Worm (Caenorhabditis elegans) whole organism, L1 larva: ENCODE results near the gene fust-1.

ENCODE experiments used
- C16A3.4 ChIP-seq: fragments of 150-350 bp; optimal IDR thresholded peaks from 2 replicates; lab custom pipeline; 2014; ENCODE audit warnings: missing biosample characterization, missing genetic modification characterization
- C34B4.2 ChIP-seq: sonication (generic microtip); optimal IDR thresholded peaks from 2 replicates; lab custom pipeline; 2017; ENCODE audit warnings: mild to moderate bottlenecking, missing genetic modification characterization, missing compliant biosample characterization
- aha-1 ChIP-seq: fragments of 150-350 bp; optimal IDR thresholded peaks from 2 replicates; lab custom pipeline; 2014; ENCODE audit warnings: missing biosample characterization, missing genetic modification characterization
- aly-2 ChIP-seq: fragments of 150-350 bp; optimal IDR thresholded peaks from 2 replicates; lab custom pipeline; 2014; ENCODE audit warnings: missing biosample characterization, missing genetic modification characterization
- blmp-1 ChIP-seq: fragments of 150-350 bp; optimal IDR thresholded peaks from 2 replicates; lab custom pipeline; 2014; ENCODE audit warnings: missing biosample characterization, missing genetic modification characterization
- ceh-8 ChIP-seq: fragments of 200-800 bp; sonication (Bioruptor generic); optimal IDR thresholded peaks from 2 replicates; lab custom pipeline; 2018; ENCODE audit warnings: mild to moderate bottlenecking, missing genetic modification characterization, moderate library complexity, missing compliant biosample characterization
- ceh-88 ChIP-seq: fragments of 200-800 bp; sonication (Bioruptor generic); IDR thresholded peaks from 2 replicates; pipeline ENCODE4 v1.3.6; 2022; ENCODE audit warnings: missing genetic modification characterization, missing compliant biosample characterization
- dpl-1 ChIP-seq, 3 experiments: fragments of 150-350 bp in 2 of 3; sonication (generic microtip) in 1 of 3; optimal IDR thresholded peaks; 2 replicates each; lab custom pipeline; 2014 to 2017; ENCODE audit warnings: missing biosample characterization in 3 of 3, missing genetic modification characterization in 3 of 3, missing genetic modification reagents in 3 of 3
- dsc-1 ChIP-seq: sonication (generic microtip); optimal IDR thresholded peaks from 2 replicates; lab custom pipeline; 2016; ENCODE audit warnings: mild to moderate bottlenecking, missing genetic modification characterization, missing compliant biosample characterization
- efl-3 ChIP-seq: fragments of 200-800 bp; sonication (Bioruptor generic); optimal IDR thresholded peaks from 2 replicates; lab custom pipeline; 2018; ENCODE audit warnings: mild to moderate bottlenecking, missing genetic modification characterization, missing compliant biosample characterization
- egl-13 ChIP-seq: sonication (generic microtip); optimal IDR thresholded peaks from 2 replicates; lab custom pipeline; 2016; ENCODE audit warnings: missing genotype, missing genetic modification reagents, missing genetic modification characterization, missing compliant biosample characterization
- elt-2 ChIP-seq: sonication (generic microtip); optimal IDR thresholded peaks from 2 replicates; lab custom pipeline; 2016; ENCODE audit warnings: missing genetic modification characterization, mild to moderate bottlenecking, inconsistent platforms, missing compliant biosample characterization, missing genetic modification reagents
- elt-3 ChIP-seq, 6 experiments: fragments of 150-350 bp in 1 of 6; sonication (generic microtip); optimal IDR thresholded peaks; 2 replicates each; lab custom pipeline; 2017 to 2018; ENCODE audit warnings: missing biosample characterization in 6 of 6, missing genetic modification characterization in 6 of 6, inconsistent platforms in 1 of 6
- ets-5 ChIP-seq: fragments of 200-800 bp; sonication (Bioruptor generic); IDR thresholded peaks from 2 replicates; pipeline ENCODE4 v1.3.6; 2022; ENCODE audit warnings: missing genetic modification characterization, missing compliant biosample characterization
- fkh-4 ChIP-seq: sonication (generic microtip); optimal IDR thresholded peaks from 2 replicates; lab custom pipeline; 2016; ENCODE audit warnings: missing compliant biosample characterization, missing genetic modification characterization, borderline replicate concordance
- fkh-8 ChIP-seq: sonication (generic microtip); optimal IDR thresholded peaks from 2 replicates; lab custom pipeline; 2016; ENCODE audit warnings: mild to moderate bottlenecking, missing genetic modification characterization, missing compliant biosample characterization
- fos-1 ChIP-seq: fragments of 150-350 bp; optimal IDR thresholded peaks from 2 replicates; lab custom pipeline; 2014; ENCODE audit warnings: missing biosample characterization, missing genetic modification characterization
- grh-1 ChIP-seq: fragments of 200-800 bp; sonication (Bioruptor generic); IDR thresholded peaks from 2 replicates; pipeline ENCODE4 v1.3.6; 2022; ENCODE audit warnings: missing genetic modification reagents, missing genetic modification characterization, missing compliant biosample characterization
- hlh-17 ChIP-seq: fragments of 200-800 bp; sonication (Bioruptor generic); optimal IDR thresholded peaks from 2 replicates; lab custom pipeline; 2018; ENCODE audit warnings: missing genetic modification characterization, mild to moderate bottlenecking, missing compliant biosample characterization, moderate library complexity, borderline replicate concordance
- hlh-4 ChIP-seq: sonication (generic microtip); optimal IDR thresholded peaks from 2 replicates; lab custom pipeline; 2016; ENCODE audit warnings: mild to moderate bottlenecking, missing genetic modification characterization, missing compliant biosample characterization
- hpl-2 ChIP-seq: fragments of 150-350 bp; optimal IDR thresholded peaks from 2 replicates; lab custom pipeline; 2014; ENCODE audit warnings: missing biosample characterization, missing genetic modification reagents, missing genetic modification characterization
- jun-1 ChIP-seq: fragments of 150-350 bp; optimal IDR thresholded peaks from 2 replicates; lab custom pipeline; 2014; ENCODE audit warnings: missing biosample characterization, missing genetic modification reagents, missing genetic modification characterization
- lin-13 ChIP-seq: fragments of 150-350 bp; optimal IDR thresholded peaks from 2 replicates; lab custom pipeline; 2014; ENCODE audit warnings: missing biosample characterization, missing genetic modification reagents, missing genetic modification characterization
- lir-3 ChIP-seq: sonication (generic microtip); optimal IDR thresholded peaks from 2 replicates; lab custom pipeline; 2016; ENCODE audit warnings: mild to moderate bottlenecking, missing genetic modification characterization, moderate library complexity, missing compliant biosample characterization; ENCODE audit not compliant: poor library complexity
- lsy-2 ChIP-seq, 2 experiments: fragments of 150-350 bp; optimal IDR thresholded peaks; 2 replicates each; lab custom pipeline; 2014; ENCODE audit warnings: missing biosample characterization in 2 of 2, missing genetic modification characterization in 2 of 2
- mab-9 ChIP-seq: fragments of 200-800 bp; sonication (Bioruptor generic); IDR thresholded peaks from 2 replicates; pipeline ENCODE4 v1.3.6; 2022; ENCODE audit warnings: missing genetic modification reagents, missing genetic modification characterization, missing compliant biosample characterization
- mdl-1 ChIP-seq, 2 experiments: fragments of 150-350 bp; optimal IDR thresholded peaks; 2 replicates each; lab custom pipeline; 2014 to 2017; ENCODE audit warnings: missing biosample characterization in 2 of 2, missing genetic modification characterization in 2 of 2, inconsistent platforms in 1 of 2
- mef-2 ChIP-seq: fragments of 150-350 bp; optimal IDR thresholded peaks from 2 replicates; lab custom pipeline; 2014; ENCODE audit warnings: missing biosample characterization, missing genetic modification characterization
- nhr-12 ChIP-seq: sonication (generic microtip); optimal IDR thresholded peaks from 2 replicates; lab custom pipeline; 2017; ENCODE audit warnings: missing biosample characterization, missing genetic modification characterization
- nhr-19 ChIP-seq: fragments of 200-800 bp; sonication (Bioruptor generic); conservative IDR thresholded peaks from 2 replicates; pipeline ENCODE4 v1.3.6; 2022; ENCODE audit warnings: missing genetic modification characterization, missing compliant biosample characterization
- nhr-237 ChIP-seq: fragments of 150-350 bp; optimal IDR thresholded peaks from 2 replicates; lab custom pipeline; 2014; ENCODE audit warnings: missing biosample characterization, missing genetic modification characterization
- nhr-47 ChIP-seq: sonication (generic microtip); optimal IDR thresholded peaks from 2 replicates; lab custom pipeline; 2016; ENCODE audit warnings: mild to moderate bottlenecking, missing genetic modification characterization, moderate library complexity, missing compliant biosample characterization
- nhr-85 ChIP-seq: sonication (generic microtip); peaks from one replicate; lab custom pipeline; 2016; ENCODE audit warnings: missing genetic modification characterization, inconsistent platforms, missing compliant biosample characterization
- nhr-90 ChIP-seq: sonication (generic microtip); optimal IDR thresholded peaks from 2 replicates; lab custom pipeline; 2016; ENCODE audit warnings: mild to moderate bottlenecking, missing genetic modification characterization, missing compliant biosample characterization; ENCODE audit not compliant: poor library complexity
- pqm-1 ChIP-seq: sonication (generic microtip); optimal IDR thresholded peaks from 3 replicates; lab custom pipeline; 2017; ENCODE audit warnings: missing biosample characterization, missing genetic modification characterization
- skn-1 ChIP-seq: fragments of 150-350 bp; optimal IDR thresholded peaks from 2 replicates; lab custom pipeline; 2014; ENCODE audit warnings: missing biosample characterization, missing genetic modification characterization
- snu-23 ChIP-seq: sonication (generic microtip); optimal IDR thresholded peaks from 2 replicates; lab custom pipeline; 2016; ENCODE audit warnings: missing genetic modification characterization, missing compliant biosample characterization
- swsn-7 ChIP-seq: sonication (generic microtip); optimal IDR thresholded peaks from 2 replicates; lab custom pipeline; 2016; ENCODE audit warnings: missing genetic modification characterization, missing compliant biosample characterization
- tbx-2 ChIP-seq: sonication (generic microtip); optimal IDR thresholded peaks from 2 replicates; lab custom pipeline; 2016; ENCODE audit warnings: missing genetic modification characterization, missing compliant biosample characterization
- tlp-1 ChIP-seq: fragments of 150-350 bp; optimal IDR thresholded peaks from 2 replicates; lab custom pipeline; 2014; ENCODE audit warnings: missing biosample characterization, missing genetic modification characterization
- unc-62 ChIP-seq: fragments of 150-350 bp; optimal IDR thresholded peaks from 2 replicates; lab custom pipeline; 2014; ENCODE audit warnings: missing biosample characterization, missing genetic modification reagents, missing genetic modification characterization
- unc-86 ChIP-seq: sonication (generic microtip); optimal IDR thresholded peaks from 2 replicates; lab custom pipeline; 2016; ENCODE audit warnings: missing genetic modification characterization, missing compliant biosample characterization
- vab-15 ChIP-seq: sonication (generic microtip); optimal IDR thresholded peaks from 2 replicates; lab custom pipeline; 2017; ENCODE audit warnings: missing genotype, mild to moderate bottlenecking, missing genetic modification characterization, missing compliant biosample characterization
- zag-1 ChIP-seq: fragments of 150-350 bp; optimal IDR thresholded peaks from 2 replicates; lab custom pipeline; 2014; ENCODE audit warnings: missing biosample characterization, missing genetic modification characterization
- zip-4 ChIP-seq: fragments of 200-800 bp; sonication (Bioruptor generic); optimal IDR thresholded peaks from 2 replicates; lab custom pipeline; 2018; ENCODE audit warnings: mild to moderate bottlenecking, missing genetic modification characterization, moderate library complexity, missing compliant biosample characterization
- ztf-4 ChIP-seq: fragments of 150-350 bp; optimal IDR thresholded peaks from 2 replicates; lab custom pipeline; 2014; ENCODE audit warnings: missing biosample characterization, missing genetic modification characterization

Gene fust-1

ce11 chrII:7151969-7152631, at the start of gene fust-1 (continued):
- no peak for TF ChIP-seq tlp-1 (tag; lab: Kevin White, UChicago)
- peak; percentile 81 for TF ChIP-seq ceh-88 (GFP tag; lab: Robert Waterston, UW)
- TF ChIP-seq unc-86, result peak; percentile 95
- TF ChIP-seq fkh-4 (tag; lab: Kevin White, UChicago), result peak; percentile 81
- peak; percentile 47 for TF ChIP-seq unc-62 (GFP tag; lab: Kevin White, UChicago)
- no peak for TF ChIP-seq ets-5
- TF ChIP-seq jun-1 (tag; lab: Kevin White, UChicago), result peak; percentile 96
- TF ChIP-seq skn-1 (tag; lab: Kevin White, UChicago), result peak; percentile 98
- peak; percentile 97 for TF ChIP-seq nhr-19
- TF ChIP-seq hlh-17, result no peak
- no peak for TF ChIP-seq nhr-12 (tag; lab: Kevin White, UChicago)
- peak; percentile 99 for TF ChIP-seq nhr-85
- no peak for TF ChIP-seq hlh-4 (tag; lab: Kevin White, UChicago)
- TF ChIP-seq lin-13, result peak; percentile 94
- TF ChIP-seq grh-1 (GFP tag; lab: Robert Waterston, UW), result peak; percentile 97
- TF ChIP-seq ceh-8 (GFP tag; lab: Kevin White, UChicago), result peak; percentile 95
- TF ChIP-seq nhr-90 (tag; lab: Kevin White, UChicago), result peak; percentile 97
- TF ChIP-seq hpl-2 (GFP tag; lab: Kevin White, UChicago), result peak; percentile 86
- peak; percentile 94 for TF ChIP-seq aly-2 (tag; lab: Kevin White, UChicago)
- TF ChIP-seq swsn-7 (tag; lab: Kevin White, UChicago), result peak; percentile 98
- peak; percentile 50 for TF ChIP-seq C34B4.2
- TF ChIP-seq fkh-8, result peak; percentile 94
- peak; percentile 41 for TF ChIP-seq zag-1 (tag; lab: Kevin White, UChicago)
- TF ChIP-seq fos-1 (tag; lab: Kevin White, UChicago), result peak; percentile 87
- TF ChIP-seq nhr-47 (tag; lab: Kevin White, UChicago), result peak; percentile 98
- peak; percentile 75 for TF ChIP-seq mef-2 (tag; lab: Kevin White, UChicago)
- peak; percentile 98 for TF ChIP-seq dsc-1
- peak; percentile 70 for TF ChIP-seq efl-3 (GFP tag; lab: Kevin White, UChicago)
- peak; percentile 86 to 91 (median 88) for TF ChIP-seq dpl-1 (GFP tag; optimal IDR thresholded peaks at IDR 0.05; lab: Kevin White, UChicago)
- TF ChIP-seq zip-4 (GFP tag; lab: Kevin White, UChicago), result peak; percentile 88
- TF ChIP-seq elt-3 (tag; optimal IDR thresholded peaks at IDR 0.05; lab: Kevin White, UChicago), result peak in 5 of 6 experiments; percentile 89 to 98 (median 94)
- TF ChIP-seq snu-23 (GFP tag; lab: Kevin White, UChicago), result peak; percentile 99
- TF ChIP-seq ztf-4 (tag; lab: Kevin White, UChicago), result peak; percentile 93

DNA sequence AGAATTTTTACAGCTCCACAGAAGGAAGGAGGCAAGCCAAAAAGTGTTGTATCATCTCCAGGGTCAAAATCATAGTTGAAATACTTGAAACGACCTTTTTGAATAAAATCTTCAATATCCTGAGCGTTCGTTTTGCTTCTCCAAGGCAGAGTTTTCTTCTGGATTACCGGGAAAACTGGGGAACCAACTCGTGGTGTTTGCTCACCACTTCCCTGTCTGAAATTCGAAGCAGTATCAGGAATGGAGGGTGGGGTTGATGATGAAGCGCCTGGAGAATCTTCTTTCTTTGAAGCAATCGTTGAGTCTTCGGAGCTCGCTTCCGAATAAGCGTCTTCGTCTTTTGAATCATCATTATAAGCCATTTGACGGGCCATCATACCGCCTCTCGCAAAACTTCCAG, 49.3 kb upstream of the fust-1 start:
- no peak for TF ChIP-seq nhr-85
- no peak for TF ChIP-seq pqm-1 (tag; lab: Kevin White, UChicago)
- TF ChIP-seq tbx-2, result no peak
- TF ChIP-seq elt-2, result no peak
- no peak for TF ChIP-seq ceh-8 (GFP tag; lab: Kevin White, UChicago)
- TF ChIP-seq egl-13 (tag; lab: Kevin White, UChicago), result no peak

DNA sequence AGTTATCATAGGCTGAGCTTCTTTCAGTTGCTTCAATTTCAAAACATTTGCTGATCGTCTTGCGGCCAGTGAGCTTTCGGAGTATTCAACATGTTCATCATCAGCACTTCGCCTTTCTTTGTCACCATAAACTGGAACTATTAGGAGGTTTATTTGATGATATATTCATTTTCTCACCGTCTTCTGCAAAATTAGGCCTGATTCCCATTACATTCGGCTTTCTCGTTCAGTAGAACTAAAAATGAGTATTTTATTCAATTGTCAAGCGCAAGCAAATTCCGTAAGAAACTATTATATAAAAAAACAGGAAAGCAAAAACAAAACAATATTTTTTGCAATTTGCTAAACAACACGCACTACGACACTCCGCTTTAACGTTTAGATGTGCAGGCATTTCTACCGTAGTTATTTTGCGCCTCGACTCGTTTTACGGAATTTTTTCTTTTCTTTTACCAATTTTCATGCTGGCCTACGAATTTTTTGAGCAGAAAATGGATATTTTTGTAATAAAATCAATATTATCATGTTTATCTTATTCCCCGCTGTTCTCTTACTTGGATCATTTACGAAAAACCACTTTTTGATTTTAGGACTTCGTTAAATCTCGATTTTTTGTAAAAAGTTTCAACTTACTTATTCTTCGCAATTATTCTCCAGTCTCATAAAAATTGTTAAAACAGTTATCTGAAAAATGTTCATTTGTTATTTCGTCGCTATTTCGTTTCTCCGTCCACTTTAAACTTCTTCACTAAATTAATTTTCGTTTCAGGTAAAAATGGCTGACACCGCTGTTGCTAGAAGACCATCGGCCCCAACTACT, 47.4 kb upstream of the fust-1 start, which contains the start of the genes farl-11 and rpl-33:
Gene farl-11, minus strand, starts transcription at position 242 of the 820 bp plus-strand sequence.
Gene rpl-33, plus strand, starts transcription at position 770 of the 820 bp plus-strand sequence.
- TF ChIP-seq fkh-4 (tag; lab: Kevin White, UChicago) (no peak), mdl-1 (tag; optimal IDR thresholded peaks at IDR 0.05; lab: Kevin White, UChicago) (peak in 1 of 2 experiments; percentile 65), ztf-4 (tag; lab: Kevin White, UChicago) (no peak), vab-15 (tag; lab: Kevin White, UChicago) (no peak), nhr-237 (peak; percentile 87), C16A3.4 (tag; lab: Kevin White, UChicago) (peak; percentile 95), zip-4 (GFP tag; lab: Kevin White, UChicago) (no peak), ets-5 (no peak), mab-9 (GFP tag; lab: Robert Waterston, UW) (no peak), C34B4.2 (no peak), fkh-8 (peak; percentile 85), blmp-1 (tag; lab: Kevin White, UChicago) (peak; percentile 84), lsy-2 (tag; optimal IDR thresholded peaks at IDR 0.05; lab: Kevin White, UChicago) (peak; percentile 98 to 100), lir-3 (tag; lab: Kevin White, UChicago) (peak; percentile 58), aha-1 (no peak), pqm-1 (tag; lab: Kevin White, UChicago) (no peak), tbx-2 (peak; percentile 81), grh-1 (GFP tag; lab: Robert Waterston, UW) (peak; percentile 53; the same call in 1 of the 2 replicates)
